Fruit fly (Drosophila melanogaster) whole organism, embryonic: ENCODE results near the gene Swip-1.

ENCODE experiments used
- Atf6 ChIP-seq: fragments of 200-800 bp; sonication (Bioruptor generic); IDR thresholded peaks from 2 replicates; pipeline ENCODE4 v1.3.6; 2022; ENCODE audit warnings: missing biosample characterization, missing genetic modification characterization
- B-H2 ChIP-seq: fragments of 200-800 bp; sonication (Bioruptor generic); optimal IDR thresholded peaks from 2 replicates; lab custom pipeline; 2018; ENCODE audit warnings: missing biosample characterization, mild to moderate bottlenecking, missing genetic modification characterization
- Bgb ChIP-seq: fragments of 200-800 bp; sonication (Bioruptor generic); IDR thresholded peaks from 2 replicates; pipeline ENCODE4 v1.3.6; 2022; ENCODE audit warnings: missing biosample characterization, missing genetic modification characterization; ENCODE audit not compliant: partially characterized antibody
- C15 ChIP-seq: fragments of 200-800 bp; sonication (Bioruptor generic); IDR thresholded peaks from 3 replicates; pipeline ENCODE4 v1.3.6; 2022; ENCODE audit warnings: missing biosample characterization, missing genetic modification characterization
- CG10209 ChIP-seq: fragments of 200-800 bp; sonication (Bioruptor generic); optimal IDR thresholded peaks from 3 replicates; lab custom pipeline; 2017; ENCODE audit warnings: missing biosample characterization, mild to moderate bottlenecking, missing genetic modification characterization, missing genetic modification reagents
- CG10321 ChIP-seq: fragments of 200-800 bp; sonication (Bioruptor generic); IDR thresholded peaks from 2 replicates; pipeline ENCODE4 v1.3.6; 2022; ENCODE audit warnings: missing biosample characterization, missing genetic modification characterization
- CG12744 ChIP-seq: fragments of 200-800 bp; sonication (Bioruptor generic); optimal IDR thresholded peaks from 2 replicates; lab custom pipeline; 2016; ENCODE audit warnings: missing biosample characterization, missing genetic modification characterization
- CG17328 ChIP-seq: fragments of 200-800 bp; sonication (Bioruptor generic); IDR thresholded peaks from 2 replicates; pipeline ENCODE4 v1.3.6; 2022; ENCODE audit warnings: missing biosample characterization, missing genetic modification characterization
- CG17829 ChIP-seq: fragments of 200-800 bp; optimal IDR thresholded peaks from 2 replicates; lab custom pipeline; 2019; ENCODE audit warnings: missing biosample characterization, mild to moderate bottlenecking, missing genetic modification characterization, moderate library complexity
- CG1832 ChIP-seq: fragments of 200-800 bp; sonication (Bioruptor generic); optimal IDR thresholded peaks from 2 replicates; lab custom pipeline; 2017; ENCODE audit warnings: missing biosample characterization, mild to moderate bottlenecking, missing genetic modification characterization, inconsistent platforms
- CG4404 ChIP-seq: fragments of 200-800 bp; sonication (Bioruptor generic); IDR thresholded peaks from 2 replicates; pipeline ENCODE4 v1.3.6; 2022; ENCODE audit warnings: missing biosample characterization, missing genetic modification characterization
- CG4707 ChIP-seq: fragments of 200-800 bp; sonication (Bioruptor generic); optimal IDR thresholded peaks from 2 replicates; lab custom pipeline; 2018; ENCODE audit warnings: missing biosample characterization, mild to moderate bottlenecking, missing genetic modification characterization, moderate library complexity
- CG5953 ChIP-seq: fragments of 200-800 bp; sonication (Bioruptor generic); IDR thresholded peaks from 2 replicates; pipeline ENCODE4 v1.3.6; 2022; ENCODE audit warnings: missing biosample characterization, missing genetic modification characterization
- CG7987 ChIP-seq: fragments of 200-800 bp; sonication (Bioruptor generic); optimal IDR thresholded peaks from 2 replicates; lab custom pipeline; 2018; ENCODE audit warnings: missing biosample characterization, mild to moderate bottlenecking, missing genetic modification characterization, moderate library complexity
- CG8478 ChIP-seq: fragments of >200 bp; optimal IDR thresholded peaks from 2 replicates; lab custom pipeline; 2018
- CG8765 ChIP-seq: fragments of 200-800 bp; sonication (Bioruptor generic); IDR thresholded peaks from 2 replicates; pipeline ENCODE4 v1.3.6; 2022; ENCODE audit warnings: missing biosample characterization, missing genetic modification characterization
- CG8924 ChIP-seq: fragments of 200-800 bp; optimal IDR thresholded peaks from 3 replicates; lab custom pipeline; 2019; ENCODE audit warnings: missing biosample characterization, mild to moderate bottlenecking, missing genetic modification characterization, moderate library complexity
- Dad ChIP-seq: fragments of 200-800 bp; sonication (Bioruptor generic); optimal IDR thresholded peaks from 3 replicates; lab custom pipeline; 2016; ENCODE audit warnings: missing biosample characterization, missing genetic modification characterization
- Gsc ChIP-seq: fragments of 200-800 bp; sonication (Bioruptor generic); IDR thresholded peaks from 2 replicates; pipeline ENCODE4 v1.3.6; 2022; ENCODE audit warnings: missing biosample characterization, missing genetic modification characterization
- HLHmδ ChIP-seq: fragments of 200-800 bp; sonication (Bioruptor generic); optimal IDR thresholded peaks from 2 replicates; lab custom pipeline; 2018; ENCODE audit warnings: missing biosample characterization, mild to moderate bottlenecking, missing genetic modification characterization, moderate library complexity
- Jarid2 ChIP-seq: fragments of 200-800 bp; sonication (Bioruptor generic); optimal IDR thresholded peaks from 3 replicates; lab custom pipeline; 2017; ENCODE audit warnings: mild to moderate bottlenecking, missing biosample characterization, missing genetic modification reagents, missing genetic modification characterization
- Mrtf ChIP-seq: fragments of 200-800 bp; sonication (Bioruptor generic); IDR thresholded peaks from 3 replicates; pipeline ENCODE4 v1.3.6; 2022; ENCODE audit warnings: missing biosample characterization, missing genetic modification characterization
- Myb ChIP-seq: fragments of 200-800 bp; sonication (Bioruptor generic); optimal IDR thresholded peaks from 2 replicates; lab custom pipeline; 2016; ENCODE audit warnings: missing biosample characterization, missing genetic modification characterization
- Nf-YA ChIP-seq: fragments of 200-800 bp; sonication (Bioruptor generic); IDR thresholded peaks from 2 replicates; pipeline ENCODE4 v1.3.6; 2022; ENCODE audit warnings: missing biosample characterization, missing genetic modification characterization
- PHDP ChIP-seq: fragments of 200-800 bp; sonication (Bioruptor generic); optimal IDR thresholded peaks from 3 replicates; lab custom pipeline; 2018; ENCODE audit warnings: missing biosample characterization, mild to moderate bottlenecking, missing genetic modification characterization, moderate library complexity
- Rfx ChIP-seq: fragments of 200-800 bp; sonication (Bioruptor generic); IDR thresholded peaks from 2 replicates; pipeline ENCODE4 v1.3.6; 2022; ENCODE audit warnings: missing biosample characterization, missing genetic modification characterization
- Scr ChIP-seq: fragments of 200-800 bp; sonication (Bioruptor generic); IDR thresholded peaks from 2 replicates; pipeline ENCODE4 v1.3.6; 2022; ENCODE audit warnings: missing biosample characterization, missing genetic modification characterization; ENCODE audit not compliant: partially characterized antibody
- Trl ChIP-seq, 3 experiments: fragments of >200 bp in 2 of 3; fragments of 200-800 bp in 1 of 3; sonication (Bioruptor generic) in 1 of 3; optimal IDR thresholded peaks; 2 replicates in 1 of 3; 3 replicates in 2 of 3; lab custom pipeline; 2016 to 2017; ENCODE audit warnings: missing biosample characterization in 1 of 3, missing genetic modification characterization in 1 of 3
- Xbp1 ChIP-seq: fragments of 200-800 bp; sonication (Bioruptor generic); optimal IDR thresholded peaks from 3 replicates; lab custom pipeline; 2016; ENCODE audit warnings: missing biosample characterization, mild to moderate bottlenecking, missing genetic modification characterization
- aop ChIP-seq: fragments of 200-800 bp; sonication (Bioruptor generic); IDR thresholded peaks from 2 replicates; pipeline ENCODE4 v1.3.6; 2022; ENCODE audit warnings: missing biosample characterization, missing genetic modification characterization
- bowl ChIP-seq: fragments of 200-800 bp; sonication (Bioruptor generic); IDR thresholded peaks from 2 replicates; pipeline ENCODE4 v1.3.6; 2022; ENCODE audit warnings: missing biosample characterization, missing genetic modification characterization
- chinmo ChIP-seq: fragments of 200-800 bp; sonication (Bioruptor generic); IDR thresholded peaks from 4 replicates; pipeline ENCODE4 v1.3.6; 2022; ENCODE audit warnings: missing biosample characterization, missing genetic modification characterization; ENCODE audit not compliant: partially characterized antibody
- chm ChIP-seq: fragments of 200-800 bp; sonication (Bioruptor generic); IDR thresholded peaks from 2 replicates; pipeline ENCODE4 v1.3.6; 2022; ENCODE audit warnings: missing biosample characterization, missing genetic modification characterization
- ci ChIP-seq: fragments of 200-800 bp; sonication (Bioruptor generic); IDR thresholded peaks from 3 replicates; pipeline ENCODE4 v1.3.6; 2022; ENCODE audit warnings: missing biosample characterization, missing genetic modification characterization
- crc ChIP-seq: fragments of 200-800 bp; sonication (Bioruptor generic); optimal IDR thresholded peaks from 2 replicates; lab custom pipeline; 2016; ENCODE audit warnings: missing biosample characterization, missing genetic modification characterization
- dmrt99B ChIP-seq: fragments of 200-800 bp; sonication (Bioruptor generic); optimal IDR thresholded peaks from 2 replicates; lab custom pipeline; 2018; ENCODE audit warnings: missing biosample characterization, mild to moderate bottlenecking, missing genetic modification characterization, moderate library complexity
- esg ChIP-seq: fragments of 200-800 bp; sonication (Bioruptor generic); conservative IDR thresholded peaks from 2 replicates; pipeline ENCODE4 v1.3.6; 2022; ENCODE audit warnings: missing biosample characterization, missing genetic modification characterization
- inv ChIP-seq: fragments of 200-800 bp; sonication (Bioruptor generic); IDR thresholded peaks from 2 replicates; pipeline ENCODE4 v1.3.6; 2022; ENCODE audit warnings: missing biosample characterization, missing genetic modification characterization; ENCODE audit not compliant: partially characterized antibody
- jing ChIP-seq: fragments of 200-800 bp; sonication (Bioruptor generic); optimal IDR thresholded peaks from 2 replicates; lab custom pipeline; 2018; ENCODE audit warnings: missing biosample characterization, mild to moderate bottlenecking, missing genetic modification characterization
- lov ChIP-seq, 2 experiments: fragments of 200-800 bp in 1 of 2; fragments of >200 bp in 1 of 2; sonication (Bioruptor generic) in 1 of 2; IDR thresholded peaks in 1 of 2; optimal IDR thresholded peaks in 1 of 2; 2 replicates in 1 of 2; 3 replicates in 1 of 2; pipeline versions ENCODE4 v1.3.6 to Lab custom; 2017 to 2022; ENCODE audit warnings: missing biosample characterization in 1 of 2, missing genetic modification characterization in 1 of 2
- nmo ChIP-seq: fragments of 200-800 bp; sonication (Bioruptor generic); optimal IDR thresholded peaks from 2 replicates; lab custom pipeline; 2018; ENCODE audit warnings: missing biosample characterization, mild to moderate bottlenecking, missing genetic modification characterization, moderate library complexity
- pita ChIP-seq: fragments of 200-800 bp; sonication (Bioruptor generic); optimal IDR thresholded peaks from 2 replicates; lab custom pipeline; 2017; ENCODE audit warnings: missing biosample characterization, mild to moderate bottlenecking, missing genetic modification characterization
- ro ChIP-seq: fragments of 200-800 bp; sonication (Bioruptor generic); IDR thresholded peaks from 2 replicates; pipeline ENCODE4 v1.3.6; 2022; ENCODE audit warnings: missing biosample characterization, missing genetic modification characterization
- row ChIP-seq: fragments of 200-800 bp; sonication (Bioruptor generic); IDR thresholded peaks from 3 replicates; pipeline ENCODE4 v1.3.6; 2022; ENCODE audit warnings: missing biosample characterization, missing genetic modification characterization
- run ChIP-seq: fragments of 200-800 bp; sonication (Bioruptor generic); optimal IDR thresholded peaks from 3 replicates; lab custom pipeline; 2018; ENCODE audit warnings: missing biosample characterization, mild to moderate bottlenecking, missing genetic modification characterization
- ssp ChIP-seq: fragments of 200-800 bp; sonication (Bioruptor generic); IDR thresholded peaks from 2 replicates; pipeline ENCODE4 v1.3.6; 2022; ENCODE audit warnings: missing biosample characterization, missing genetic modification characterization
- stc ChIP-seq: fragments of 200-800 bp; sonication (Bioruptor generic); IDR thresholded peaks from 2 replicates; pipeline ENCODE4 v1.3.6; 2022; ENCODE audit warnings: missing biosample characterization, missing genetic modification characterization
- stwl ChIP-seq: fragments of 200-800 bp; sonication (Bioruptor generic); optimal IDR thresholded peaks from 3 replicates; lab custom pipeline; 2018; ENCODE audit warnings: missing biosample characterization, mild to moderate bottlenecking, missing genetic modification characterization, moderate library complexity
- zfh1 ChIP-seq: fragments of 200-800 bp; sonication (Bioruptor generic); IDR thresholded peaks from 3 replicates; pipeline ENCODE4 v1.3.6; 2022; ENCODE audit warnings: missing biosample characterization, missing genetic modification characterization

Swip-1 gene

DNA sequence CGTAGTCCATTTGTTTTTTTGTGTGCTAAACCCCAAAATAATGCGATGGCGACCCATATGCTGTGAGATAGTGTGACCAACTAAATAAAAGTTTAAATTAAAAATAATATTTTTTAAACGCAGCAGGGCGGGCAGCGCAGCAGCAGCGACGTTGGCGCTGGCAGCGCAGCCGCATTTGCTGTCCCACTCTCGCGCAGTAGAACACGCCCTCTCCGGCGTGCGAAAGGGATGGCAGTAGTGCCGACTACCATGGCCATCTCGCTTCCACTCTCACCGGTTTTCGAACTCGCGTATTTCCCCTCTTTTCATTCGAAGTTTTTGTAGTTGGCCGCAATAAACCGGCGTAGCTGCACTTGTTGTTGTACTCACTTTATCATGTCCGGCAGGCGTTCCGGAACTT, 51.0 kb downstream of the Swip-1 start (continued):
- TF ChIP-seq stc (GFP tag; lab: Robert Waterston, UW), result peak; percentile 29; the same call in 1 of the 2 replicates
- TF ChIP-seq ci, result peak; percentile 81
- no peak for TF ChIP-seq C15 (GFP tag; lab: Robert Waterston, UW)
- peak; percentile 45; the same call in 1 of the 2 replicates for TF ChIP-seq bowl
- no peak for TF ChIP-seq crc (GFP tag; lab: Kevin White, UChicago)
- no peak for TF ChIP-seq CG7987 (GFP tag; lab: Kevin White, UChicago)
- TF ChIP-seq Scr (GFP tag; lab: Robert Waterston, UW), result no peak
- peak; percentile 61 for TF ChIP-seq stwl (tag; lab: Kevin White, UChicago)
- peak; percentile 59 for TF ChIP-seq jing
- peak; percentile 6 for TF ChIP-seq HLHmδ (GFP tag; lab: Kevin White, UChicago)
- TF ChIP-seq aop (GFP tag; lab: Robert Waterston, UW), result peak; percentile 56; the same call in 1 of the 2 replicates
- peak; percentile 19 for TF ChIP-seq nmo (GFP tag; lab: Kevin White, UChicago)
- peak; percentile 1 for TF ChIP-seq B-H2
- no peak for TF ChIP-seq CG4404 (GFP tag; lab: Robert Waterston, UW)
- TF ChIP-seq CG10321, result peak; percentile 100
- peak; percentile 92 for TF ChIP-seq CG8478 (lab: Kevin White, UChicago)
- TF ChIP-seq CG12744, result no peak
- peak; percentile 5 for TF ChIP-seq CG8924 (tag; lab: Kevin White, UChicago)
- TF ChIP-seq run, result no peak
- TF ChIP-seq zfh1 (GFP tag; lab: Robert Waterston, UW), result 0 out of 3 replicates have a peak, but pooled peaks have one; percentile 27
- no peak for TF ChIP-seq Xbp1 (GFP tag; lab: Kevin White, UChicago)
- no peak for TF ChIP-seq Dad
- TF ChIP-seq esg, result no peak
- peak; percentile 81 for TF ChIP-seq Nf-YA (GFP tag; lab: Robert Waterston, UW)
- peak; percentile 30 for TF ChIP-seq CG17829
- TF ChIP-seq Gsc (GFP tag; lab: Robert Waterston, UW), result no peak
- no peak for TF ChIP-seq dmrt99B (tag; lab: Kevin White, UChicago)
- TF ChIP-seq ro (GFP tag; lab: Robert Waterston, UW), result no peak
- TF ChIP-seq ssp (GFP tag; lab: Robert Waterston, UW), result no peak
- TF ChIP-seq chinmo, result peak; percentile 91; the same call in 2 of the 4 replicates
- peak; percentile 58; the same call in 1 of the 2 replicates for TF ChIP-seq chm (GFP tag; lab: Robert Waterston, UW)
- peak; percentile 99 for TF ChIP-seq CG1832 (GFP tag; lab: Kevin White, UChicago)
- no peak for TF ChIP-seq CG10209 (GFP tag; lab: Kevin White, UChicago)
- no peak for TF ChIP-seq Mrtf (GFP tag; lab: Robert Waterston, UW)
- no peak for TF ChIP-seq Myb (GFP tag; lab: Kevin White, UChicago)
- TF ChIP-seq Jarid2 (GFP tag; lab: Kevin White, UChicago), result peak; percentile 95
- no peak for TF ChIP-seq PHDP (tag; lab: Kevin White, UChicago)
- TF ChIP-seq pita (GFP tag; lab: Kevin White, UChicago), result no peak
- TF ChIP-seq CG5953 (GFP tag; lab: Robert Waterston, UW), result no peak
- TF ChIP-seq Trl (optimal IDR thresholded peaks at IDR 0.05; lab: Kevin White, UChicago), result no peak
- TF ChIP-seq Trl (GFP tag; optimal IDR thresholded peaks at IDR 0.05; lab: Kevin White, UChicago), result no peak
- TF ChIP-seq Bgb (GFP tag; lab: Robert Waterston, UW), result peak; percentile 37; the same call in 1 of the 2 replicates
- 0 out of 2 replicates have a peak, but pooled peaks have one; percentile 28 for TF ChIP-seq Atf6
- TF ChIP-seq Rfx (GFP tag; lab: Robert Waterston, UW), result peak; percentile 43; the same call in 1 of the 2 replicates
- TF ChIP-seq lov (optimal IDR thresholded peaks at IDR 0.05; lab: Kevin White, UChicago), result no peak
- TF ChIP-seq lov (GFP tag; IDR thresholded peaks at IDR 0.05; lab: Robert Waterston, UW), result 0 out of 3 replicates have a peak, but pooled peaks have one; percentile 29
- no peak for TF ChIP-seq CG4707 (GFP tag; lab: Kevin White, UChicago)
- peak; percentile 27; the same call in 1 of the 2 replicates for TF ChIP-seq inv (GFP tag; lab: Robert Waterston, UW)
- TF ChIP-seq CG17328 (GFP tag; lab: Robert Waterston, UW), result 0 out of 2 replicates have a peak, but pooled peaks have one; percentile 20
- peak; percentile 48; the same call in 1 of the 2 replicates for TF ChIP-seq CG8765 (GFP tag; lab: Robert Waterston, UW)
- TF ChIP-seq row, result no peak; the same call in 2 of the 3 replicates
